Worm (Caenorhabditis elegans) whole organism, L4 larva: ENCODE measurements around the gene rps-27.

Experiments used
- aly-2 ChIP-seq: sonication (generic microtip); optimal IDR thresholded peaks from 2 replicates; lab custom pipeline; 2018; ENCODE audit warnings: missing biosample characterization, missing genetic modification characterization
- ceh-82 ChIP-seq: sonication (generic microtip); optimal IDR thresholded peaks from 2 replicates; lab custom pipeline; 2017; ENCODE audit warnings: missing biosample characterization, missing genetic modification characterization
- jun-1 ChIP-seq: fragments of 150-350 bp; optimal IDR thresholded peaks from 2 replicates; lab custom pipeline; 2014; ENCODE audit warnings: missing biosample characterization, missing genetic modification reagents, missing genetic modification characterization
- lin-13 ChIP-seq: fragments of 150-350 bp; optimal IDR thresholded peaks from 2 replicates; lab custom pipeline; 2014; ENCODE audit warnings: missing biosample characterization, missing genetic modification reagents, missing genetic modification characterization
- lin-38 ChIP-seq: fragments of 200-800 bp; sonication (Bioruptor generic); IDR thresholded peaks from 2 replicates; pipeline ENCODE4 v1.3.6; 2022; ENCODE audit warnings: missing genetic modification reagents, missing genetic modification characterization, missing compliant biosample characterization
- lir-3 ChIP-seq: sonication (generic microtip); optimal IDR thresholded peaks from 2 replicates; lab custom pipeline; 2016; ENCODE audit warnings: mild to moderate bottlenecking, missing genetic modification characterization, missing compliant biosample characterization
- skn-1 ChIP-seq: fragments of 150-350 bp; optimal IDR thresholded peaks from 2 replicates; lab custom pipeline; 2014; ENCODE audit warnings: missing biosample characterization, missing genetic modification characterization
- zip-2 ChIP-seq: fragments of 150-350 bp; optimal IDR thresholded peaks from 2 replicates; lab custom pipeline; 2014; ENCODE audit warnings: missing biosample characterization, missing genetic modification characterization
- ztf-11 ChIP-seq: fragments of 150-350 bp; optimal IDR thresholded peaks from 2 replicates; lab custom pipeline; 2014; ENCODE audit warnings: missing biosample characterization, missing genetic modification characterization

ce11 chrV:138592-138991 is 34.7 kb upstream of the rps-27 start, which contains the start of gene W03F9.9:
- no peak for TF ChIP-seq aly-2 (tag; lab: Kevin White, UChicago)
- TF ChIP-seq lir-3 (tag; lab: Kevin White, UChicago), result no peak
- TF ChIP-seq skn-1 (tag; lab: Kevin White, UChicago), result no peak
- no peak for TF ChIP-seq lin-13 (GFP tag; lab: Kevin White, UChicago)
- no peak for TF ChIP-seq lin-38 (GFP tag; lab: Robert Waterston, UW)
- no peak for TF ChIP-seq ceh-82
- TF ChIP-seq ztf-11 (tag; lab: Kevin White, UChicago), result no peak
- TF ChIP-seq jun-1 (tag; lab: Kevin White, UChicago), result no peak
- TF ChIP-seq zip-2 (tag; lab: Kevin White, UChicago), result no peak
